Worm (Caenorhabditis elegans): ENCODE data around the gene srw-73.

The srw-73 gene

ce11 chrV:16603102-16603501, 14.8 kb upstream of the srw-73 start, which contains the start of gene T03E6.8:
TSS of gene T03E6.8 (minus strand) at chrV:16603202.
- TF ChIP-seq mep-1 (tag; optimal IDR thresholded peaks at IDR 0.05): no peak
- TF ChIP-seq nhr-237 (tag; optimal IDR thresholded peaks at IDR 0.05): no peak
- no peak for TF ChIP-seq lin-32 (GFP tag; optimal IDR thresholded peaks at IDR 0.05)
- TF ChIP-seq unc-39 (tag; optimal IDR thresholded peaks at IDR 0.05): no peak
- TF ChIP-seq zip-8 (tag; optimal IDR thresholded peaks at IDR 0.05): no peak
- TF ChIP-seq sptf-1 (tag; optimal IDR thresholded peaks at IDR 0.05): no peak
- TF ChIP-seq elt-1 (tag; optimal IDR thresholded peaks at IDR 0.05; ENCODE audit: borderline replicate concordance, insufficient read depth): no peak
- TF ChIP-seq nhr-28 (tag; optimal IDR thresholded peaks at IDR 0.05): no peak
- no peak for TF ChIP-seq nhr-12 (tag; optimal IDR thresholded peaks at IDR 0.05)
- no peak for TF ChIP-seq ceh-43 (GFP tag; optimal IDR thresholded peaks at IDR 0.05)
- no peak for TF ChIP-seq pha-4 (tag; optimal IDR thresholded peaks at IDR 0.05)
- no peak for TF ChIP-seq nhr-76 (tag; optimal IDR thresholded peaks at IDR 0.05)

DNA sequence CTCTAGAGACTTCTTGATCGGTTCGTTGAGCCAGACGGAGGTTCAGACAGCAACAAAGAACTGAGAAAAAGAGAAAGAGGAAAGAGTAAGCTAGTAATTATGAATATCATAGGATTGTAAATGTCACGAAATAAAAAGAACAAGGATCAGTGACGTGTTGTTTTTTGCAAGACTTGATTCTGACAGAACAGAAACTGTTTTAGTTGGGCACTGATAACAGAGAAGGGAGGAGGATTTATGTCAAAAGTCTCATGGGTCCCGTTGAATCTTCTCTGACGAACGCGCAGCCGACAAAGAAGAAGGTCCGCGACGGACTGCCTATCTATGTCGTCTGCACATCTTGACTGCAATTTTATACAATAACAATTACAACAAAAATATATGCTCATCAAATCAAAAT, 12.3 kb upstream of the srw-73 start, which contains the start of gene T03E6.9:
Gene T03E6.9 (minus strand): TSS at position 101 of the 400 bp plus-strand sequence.
- TF ChIP-seq M03D4.4 (tag; optimal IDR thresholded peaks at IDR 0.05) (no peak), lin-13 (tag; optimal IDR thresholded peaks at IDR 0.05) (no peak), hlh-1 (tag; optimal IDR thresholded peaks at IDR 0.05) (no peak), ceh-39 (tag; optimal IDR thresholded peaks at IDR 0.05) (no peak), ztf-11 (tag; optimal IDR thresholded peaks at IDR 0.05) (no peak), bed-3 (GFP tag; optimal IDR thresholded peaks at IDR 0.05) (no peak), pha-4 (tag; optimal IDR thresholded peaks at IDR 0.05) (no peak), mep-1 (tag; optimal IDR thresholded peaks at IDR 0.05) (no peak)

- no peak for TF ChIP-seq ztf-11 (tag; optimal IDR thresholded peaks at IDR 0.05)
- no peak for TF ChIP-seq M03D4.4 (tag; optimal IDR thresholded peaks at IDR 0.05)
- TF ChIP-seq lin-13 (tag; optimal IDR thresholded peaks at IDR 0.05): no peak
- TF ChIP-seq ceh-43 (GFP tag; optimal IDR thresholded peaks at IDR 0.05): no peak
- TF ChIP-seq sptf-1 (tag; optimal IDR thresholded peaks at IDR 0.05): no peak
- no peak for TF ChIP-seq nhr-12 (tag; optimal IDR thresholded peaks at IDR 0.05)
- TF ChIP-seq flh-1 (GFP tag; optimal IDR thresholded peaks at IDR 0.05): no peak
- no peak for TF ChIP-seq mls-2 (tag; optimal IDR thresholded peaks at IDR 0.05)
- no peak for TF ChIP-seq bed-3 (GFP tag; optimal IDR thresholded peaks at IDR 0.05)
- TF ChIP-seq unc-62 (GFP tag; optimal IDR thresholded peaks at IDR 0.05): no peak
These were observed 11.5 kb upstream of the srw-73 start for ce11 chrV:16599835-16600234.

- TF ChIP-seq lin-32 (GFP tag; optimal IDR thresholded peaks at IDR 0.05): no peak
- no peak for TF ChIP-seq elt-3 (tag; optimal IDR thresholded peaks at IDR 0.05)
- TF ChIP-seq flh-1 (GFP tag; optimal IDR thresholded peaks at IDR 0.05): no peak
- no peak for TF ChIP-seq sptf-1 (tag; optimal IDR thresholded peaks at IDR 0.05)
- TF ChIP-seq nhr-12 (tag; optimal IDR thresholded peaks at IDR 0.05): no peak
- no peak for TF ChIP-seq ces-1 (GFP tag; optimal IDR thresholded peaks at IDR 0.05)
- TF ChIP-seq unc-62 (GFP tag; optimal IDR thresholded peaks at IDR 0.05): peak; percentile 33
- no peak for TF ChIP-seq lin-13 (tag; optimal IDR thresholded peaks at IDR 0.05)
- no peak for TF ChIP-seq bed-3 (GFP tag; optimal IDR thresholded peaks at IDR 0.05)
- TF ChIP-seq hlh-1 (tag; optimal IDR thresholded peaks at IDR 0.05): peak; percentile 22
- no peak for TF ChIP-seq nhr-237 (tag; optimal IDR thresholded peaks at IDR 0.05)
- peak; percentile 13 for TF ChIP-seq unc-120 (tag; optimal IDR thresholded peaks at IDR 0.05; ENCODE audit: poor library complexity, severe bottlenecking)
- TF ChIP-seq unc-39 (tag; optimal IDR thresholded peaks at IDR 0.05): no peak
- TF ChIP-seq nhr-28 (tag; optimal IDR thresholded peaks at IDR 0.05): no peak
These were observed 10.1 kb upstream of the srw-73 start for ce11 chrV:16598437-16598836.

DNA sequence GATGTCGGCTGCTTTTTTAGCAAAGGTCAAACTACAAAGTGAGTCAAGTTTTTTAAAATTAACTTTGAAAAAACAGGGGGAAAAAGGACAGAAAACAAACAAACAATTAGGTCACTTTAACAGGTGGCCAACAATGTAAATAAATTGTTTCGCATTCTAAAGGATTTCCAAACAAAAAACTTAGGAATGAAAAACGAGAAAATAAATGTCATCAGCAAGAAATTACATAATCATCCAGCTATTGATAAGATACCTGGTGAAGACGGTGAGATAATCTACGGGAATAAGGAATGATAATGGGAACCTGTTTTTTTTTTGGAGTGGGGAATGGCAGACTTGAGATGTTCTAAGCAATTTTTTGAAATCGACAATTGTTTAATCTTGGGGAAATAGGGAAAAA, 7.8 kb upstream of the srw-73 start:
- TF ChIP-seq mep-1 (tag; optimal IDR thresholded peaks at IDR 0.05): no peak
- no peak for TF ChIP-seq cnd-1 (tag; optimal IDR thresholded peaks at IDR 0.05)
- no peak for TF ChIP-seq elt-1 (tag; optimal IDR thresholded peaks at IDR 0.05; ENCODE audit: borderline replicate concordance, insufficient read depth)
- peak; percentile 60 for TF ChIP-seq elt-3 (tag; optimal IDR thresholded peaks at IDR 0.05)

DNA sequence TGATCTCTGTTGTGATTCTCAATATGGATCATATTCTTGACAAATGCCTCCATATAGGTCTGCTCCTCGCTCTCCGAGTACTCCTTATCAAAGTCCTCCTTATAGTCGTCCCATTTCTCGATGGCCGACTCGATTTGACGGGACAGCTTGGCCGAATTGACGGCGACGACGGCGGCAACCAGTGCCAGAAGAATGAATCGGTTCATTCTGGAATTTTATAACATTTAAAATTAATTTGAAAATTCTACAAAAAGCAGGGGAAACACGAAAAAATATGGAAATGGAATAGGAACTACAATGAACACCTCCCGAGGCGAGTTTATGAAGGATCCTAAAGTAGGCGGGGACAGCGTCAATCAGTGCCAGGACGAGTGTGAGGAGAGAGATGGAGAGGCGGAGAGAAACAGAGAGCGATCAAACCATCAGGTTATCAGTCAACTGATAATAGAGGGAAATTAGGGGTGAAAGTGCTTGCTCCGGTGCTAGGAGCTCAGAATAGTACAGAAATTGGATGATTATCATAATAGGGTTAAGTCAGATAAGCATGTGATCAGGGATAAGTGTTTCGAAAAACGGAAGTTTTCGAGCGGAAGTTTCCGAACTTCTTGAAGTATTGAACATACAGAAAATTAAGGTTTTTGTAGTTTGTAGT, 6.9 kb upstream of the srw-73 start, which contains the start of gene cpl-1:
Gene cpl-1 (minus strand): TSS at position 207 of the 652 bp plus-strand sequence.
- TF ChIP-seq unc-120 (tag; optimal IDR thresholded peaks at IDR 0.05; ENCODE audit: poor library complexity, severe bottlenecking): peak; percentile 42
- TF ChIP-seq sptf-1 (tag; optimal IDR thresholded peaks at IDR 0.05): no peak

ce11 chrV:16594514-16594913, 6.2 kb upstream of the srw-73 start:
- TF ChIP-seq unc-120 (tag; optimal IDR thresholded peaks at IDR 0.05; ENCODE audit: poor library complexity, severe bottlenecking) (no peak), ceh-83 (GFP tag; optimal IDR thresholded peaks at IDR 0.05) (no peak), hlh-1 (tag; optimal IDR thresholded peaks at IDR 0.05) (peak; percentile 29)
